Worm (Caenorhabditis elegans): ENCODE results near the gene H23L24.1.
"Not testable (repeated sequence)": the region's sequence is repeated elsewhere in the genome, so short reads cannot be mapped to it uniquely, and the experiment has no call there.

H23L24.1 gene

ce11 chrIV:8687605-8688191 lies 30.6 kb upstream of the H23L24.1 start, which contains the start of gene snrp-3:
Gene snrp-3, minus strand, starts transcription at chrIV:8687810.
- no peak for TF ChIP-seq ets-7 (tag; optimal IDR thresholded peaks at IDR 0.05)
- no peak for TF ChIP-seq B0310.2 (tag; optimal IDR thresholded peaks at IDR 0.05)
- TF ChIP-seq hmbx-1 (tag; optimal IDR thresholded peaks at IDR 0.05): no peak
- peak; percentile 41 for TF ChIP-seq F13C5.2 (tag; optimal IDR thresholded peaks at IDR 0.05)

- TF ChIP-seq scrt-1 (GFP tag; IDR thresholded peaks at IDR 0.05): no peak
- no peak for TF ChIP-seq hnd-1 (tag; optimal IDR thresholded peaks at IDR 0.05)
- TF ChIP-seq aly-1 (tag; optimal IDR thresholded peaks at IDR 0.05): no peak
- TF ChIP-seq flt-1 (GFP tag; IDR thresholded peaks at IDR 0.05): no peak
- TF ChIP-seq ceh-36 (tag; optimal IDR thresholded peaks at IDR 0.05): no peak
- TF ChIP-seq ets-7 (tag; optimal IDR thresholded peaks at IDR 0.05): no peak
- TF ChIP-seq ceh-13 (GFP tag; optimal IDR thresholded peaks at IDR 0.05): no peak
- TF ChIP-seq tbx-37 (GFP tag; conservative IDR thresholded peaks at IDR 0.05): no peak
- TF ChIP-seq B0310.2 (tag; optimal IDR thresholded peaks at IDR 0.05): no peak
- no peak for TF ChIP-seq tbx-11 (GFP tag; IDR thresholded peaks at IDR 0.05)
- no peak for TF ChIP-seq pes-1 (GFP tag; IDR thresholded peaks at IDR 0.05)
- no peak for TF ChIP-seq hmg-4 (GFP tag; optimal IDR thresholded peaks at IDR 0.05)
These were observed 26.8 kb upstream of the H23L24.1 start, which contains the start of the genes hst-1 and ints-6 for ce11 chrIV:8691486-8691885. Gene hst-1, minus strand, starts transcription at chrIV:8691513. Gene ints-6, plus strand, starts transcription at chrIV:8691745.

ce11 chrIV:8697436-8697835 lies 20.8 kb upstream of the H23L24.1 start, which contains the start of gene ttll-11:
Gene ttll-11, plus strand, starts transcription at chrIV:8697736.
- TF ChIP-seq hmbx-1 (tag; optimal IDR thresholded peaks at IDR 0.05) (no peak), ets-7 (tag; optimal IDR thresholded peaks at IDR 0.05) (no peak), tbx-11 (GFP tag; IDR thresholded peaks at IDR 0.05) (no peak), ceh-13 (GFP tag; optimal IDR thresholded peaks at IDR 0.05) (no peak), tbx-37 (GFP tag; conservative IDR thresholded peaks at IDR 0.05) (no peak), ama-1 (optimal IDR thresholded peaks at IDR 0.05) (no peak), scrt-1 (GFP tag; IDR thresholded peaks at IDR 0.05) (no peak), flt-1 (GFP tag; IDR thresholded peaks at IDR 0.05) (no peak), ceh-36 (tag; optimal IDR thresholded peaks at IDR 0.05) (no peak), B0310.2 (tag; optimal IDR thresholded peaks at IDR 0.05) (no peak), F13C5.2 (tag; optimal IDR thresholded peaks at IDR 0.05) (no peak)

ce11 chrIV:8705504-8705903 lies 12.7 kb upstream of the H23L24.1 start, which contains the start of gene H23L24.4:
Gene H23L24.4, minus strand, starts transcription at chrIV:8705604.
- TF ChIP-seq hnd-1 (tag; optimal IDR thresholded peaks at IDR 0.05) (no peak), tbx-11 (GFP tag; IDR thresholded peaks at IDR 0.05) (no peak), hmg-4 (GFP tag; optimal IDR thresholded peaks at IDR 0.05) (no peak), F13C5.2 (tag; optimal IDR thresholded peaks at IDR 0.05) (no peak), flt-1 (GFP tag; IDR thresholded peaks at IDR 0.05) (no peak), tra-4 (tag; optimal IDR thresholded peaks at IDR 0.05) (no peak), sea-1 (GFP tag; conservative IDR thresholded peaks at IDR 0.05) (no peak), aly-1 (tag; optimal IDR thresholded peaks at IDR 0.05) (no peak), ama-1 (optimal IDR thresholded peaks at IDR 0.05) (no peak), tbx-37 (GFP tag; conservative IDR thresholded peaks at IDR 0.05) (no peak), ceh-36 (tag; optimal IDR thresholded peaks at IDR 0.05) (no peak)

ce11 chrIV:8708046-8708445 lies 10.2 kb upstream of the H23L24.1 start:
- TF ChIP-seq pes-1 (GFP tag; IDR thresholded peaks at IDR 0.05) (no peak), hnd-1 (tag; optimal IDR thresholded peaks at IDR 0.05) (no peak), tbx-11 (GFP tag; IDR thresholded peaks at IDR 0.05) (no peak), F13C5.2 (tag; optimal IDR thresholded peaks at IDR 0.05) (no peak), ets-7 (tag; optimal IDR thresholded peaks at IDR 0.05) (no peak), ceh-13 (GFP tag; optimal IDR thresholded peaks at IDR 0.05) (no peak), aly-1 (tag; optimal IDR thresholded peaks at IDR 0.05) (no peak), ama-1 (optimal IDR thresholded peaks at IDR 0.05) (no peak), B0310.2 (tag; optimal IDR thresholded peaks at IDR 0.05) (no peak), scrt-1 (GFP tag; IDR thresholded peaks at IDR 0.05) (no peak), tbx-37 (GFP tag; conservative IDR thresholded peaks at IDR 0.05) (no peak), sea-1 (GFP tag; conservative IDR thresholded peaks at IDR 0.05) (no peak), tra-4 (tag; optimal IDR thresholded peaks at IDR 0.05) (no peak)

- not testable (repeated sequence) for TF ChIP-seq hmbx-1, B0310.2, ets-7 (tag; optimal IDR thresholded peaks at IDR 0.05)
These were observed 3.2 kb upstream of the H23L24.1 start, which contains the start of the genes parg-2 and ipla-5 for ce11 chrIV:8715032-8715431. Gene parg-2, minus strand, starts transcription at chrIV:8715132. Gene ipla-5, plus strand, starts transcription at chrIV:8715247.

ce11 chrIV:8722801-8723200 lies 4.5 kb downstream of the H23L24.1 start:
- TF ChIP-seq hmg-4 (GFP tag; optimal IDR thresholded peaks at IDR 0.05) (no peak), flt-1 (GFP tag; IDR thresholded peaks at IDR 0.05) (no peak), scrt-1 (GFP tag; IDR thresholded peaks at IDR 0.05) (no peak), ama-1 (optimal IDR thresholded peaks at IDR 0.05) (no peak), B0310.2 (tag; optimal IDR thresholded peaks at IDR 0.05) (no peak), ceh-13 (GFP tag; optimal IDR thresholded peaks at IDR 0.05) (no peak), aly-1 (tag; optimal IDR thresholded peaks at IDR 0.05) (no peak), pes-1 (GFP tag; IDR thresholded peaks at IDR 0.05) (no peak)

- no peak for TF ChIP-seq flt-1 (GFP tag; IDR thresholded peaks at IDR 0.05)
- no peak for TF ChIP-seq scrt-1 (GFP tag; IDR thresholded peaks at IDR 0.05)
- no peak for TF ChIP-seq hmbx-1 (tag; optimal IDR thresholded peaks at IDR 0.05)
- no peak for TF ChIP-seq aly-1 (tag; optimal IDR thresholded peaks at IDR 0.05)
- TF ChIP-seq ceh-13 (GFP tag; optimal IDR thresholded peaks at IDR 0.05): no peak
- no peak for TF ChIP-seq ceh-36 (tag; optimal IDR thresholded peaks at IDR 0.05)
- no peak for TF ChIP-seq B0310.2 (tag; optimal IDR thresholded peaks at IDR 0.05)
- no peak for TF ChIP-seq hmg-4 (GFP tag; optimal IDR thresholded peaks at IDR 0.05)
- TF ChIP-seq ama-1 (optimal IDR thresholded peaks at IDR 0.05): no peak
- TF ChIP-seq ets-7 (tag; optimal IDR thresholded peaks at IDR 0.05): no peak
- no peak for TF ChIP-seq tbx-37 (GFP tag; conservative IDR thresholded peaks at IDR 0.05)
- no peak for TF ChIP-seq pes-1 (GFP tag; IDR thresholded peaks at IDR 0.05)
- no peak for TF ChIP-seq tbx-11 (GFP tag; IDR thresholded peaks at IDR 0.05)
- no peak for TF ChIP-seq F13C5.2 (tag; optimal IDR thresholded peaks at IDR 0.05)
- TF ChIP-seq hnd-1 (tag; optimal IDR thresholded peaks at IDR 0.05): no peak
- no peak for TF ChIP-seq tra-4 (tag; optimal IDR thresholded peaks at IDR 0.05)
- TF ChIP-seq sea-1 (GFP tag; conservative IDR thresholded peaks at IDR 0.05): no peak
These were observed 5.5 kb downstream of the H23L24.1 start, which contains the start of gene F21D5.9 for ce11 chrIV:8723720-8724119. Gene F21D5.9, plus strand, starts transcription at chrIV:8724020.
